Worm (Caenorhabditis elegans) whole organism, L1 larva: ENCODE results near the gene F10E9.10.

Experiments used
- C04F5.9 ChIP-seq: sonication (generic microtip); optimal IDR thresholded peaks from 2 replicates; lab custom pipeline; 2016; ENCODE audit warnings: missing genetic modification characterization, missing compliant biosample characterization
- C16A3.4 ChIP-seq: fragments of 150-350 bp; optimal IDR thresholded peaks from 2 replicates; lab custom pipeline; 2014; ENCODE audit warnings: missing biosample characterization, missing genetic modification characterization
- C34B4.2 ChIP-seq: sonication (generic microtip); optimal IDR thresholded peaks from 2 replicates; lab custom pipeline; 2017; ENCODE audit warnings: mild to moderate bottlenecking, missing genetic modification characterization, missing compliant biosample characterization
- F16B12.6 ChIP-seq: fragments of 150-350 bp; optimal IDR thresholded peaks from 2 replicates; lab custom pipeline; 2014; ENCODE audit warnings: missing biosample characterization, missing genetic modification characterization
- aha-1 ChIP-seq: fragments of 150-350 bp; optimal IDR thresholded peaks from 2 replicates; lab custom pipeline; 2014; ENCODE audit warnings: missing biosample characterization, missing genetic modification characterization
- alr-1 ChIP-seq: fragments of 200-800 bp; sonication (Bioruptor generic); optimal IDR thresholded peaks from 2 replicates; lab custom pipeline; 2018; ENCODE audit warnings: borderline replicate concordance, mild to moderate bottlenecking, missing genetic modification characterization, missing compliant biosample characterization
- aly-2 ChIP-seq: fragments of 150-350 bp; optimal IDR thresholded peaks from 2 replicates; lab custom pipeline; 2014; ENCODE audit warnings: missing biosample characterization, missing genetic modification characterization
- ama-1 ChIP-seq: fragments of 150-350 bp; optimal IDR thresholded peaks from 2 replicates; lab custom pipeline; 2014
- blmp-1 ChIP-seq: fragments of 150-350 bp; optimal IDR thresholded peaks from 2 replicates; lab custom pipeline; 2014; ENCODE audit warnings: missing biosample characterization, missing genetic modification characterization
- ceh-63 ChIP-seq: fragments of 200-800 bp; sonication (Bioruptor generic); optimal IDR thresholded peaks from 2 replicates; lab custom pipeline; 2018; ENCODE audit warnings: mild to moderate bottlenecking, missing genetic modification characterization, missing compliant biosample characterization
- ceh-8 ChIP-seq: fragments of 200-800 bp; sonication (Bioruptor generic); optimal IDR thresholded peaks from 2 replicates; lab custom pipeline; 2018; ENCODE audit warnings: mild to moderate bottlenecking, missing genetic modification characterization, moderate library complexity, missing compliant biosample characterization
- ceh-82 ChIP-seq, 3 experiments: fragments of 150-350 bp in 1 of 3; sonication (generic microtip) in 2 of 3; optimal IDR thresholded peaks; 2 replicates each; lab custom pipeline; 2014 to 2017; ENCODE audit warnings: missing biosample characterization in 3 of 3, missing genetic modification characterization in 3 of 3
- ceh-90 ChIP-seq: sonication (generic microtip); optimal IDR thresholded peaks from 2 replicates; lab custom pipeline; 2016; ENCODE audit warnings: missing genetic modification characterization, missing compliant biosample characterization
- ces-1 ChIP-seq: fragments of 150-350 bp; optimal IDR thresholded peaks from 2 replicates; lab custom pipeline; 2014; ENCODE audit warnings: missing biosample characterization, missing genetic modification reagents, missing genetic modification characterization
- dpl-1 ChIP-seq, 3 experiments: fragments of 150-350 bp in 2 of 3; sonication (generic microtip) in 1 of 3; optimal IDR thresholded peaks; 2 replicates each; lab custom pipeline; 2014 to 2017; ENCODE audit warnings: missing biosample characterization in 3 of 3, missing genetic modification characterization in 3 of 3, missing genetic modification reagents in 3 of 3
- efl-3 ChIP-seq: fragments of 200-800 bp; sonication (Bioruptor generic); optimal IDR thresholded peaks from 2 replicates; lab custom pipeline; 2018; ENCODE audit warnings: mild to moderate bottlenecking, missing genetic modification characterization, missing compliant biosample characterization
- egl-13 ChIP-seq: sonication (generic microtip); optimal IDR thresholded peaks from 2 replicates; lab custom pipeline; 2016; ENCODE audit warnings: missing genotype, missing genetic modification reagents, missing genetic modification characterization, missing compliant biosample characterization
- elt-2 ChIP-seq: sonication (generic microtip); optimal IDR thresholded peaks from 2 replicates; lab custom pipeline; 2016; ENCODE audit warnings: missing genetic modification characterization, mild to moderate bottlenecking, inconsistent platforms, missing compliant biosample characterization, missing genetic modification reagents
- elt-3 ChIP-seq, 6 experiments: fragments of 150-350 bp in 1 of 6; sonication (generic microtip); optimal IDR thresholded peaks; 2 replicates each; lab custom pipeline; 2017 to 2018; ENCODE audit warnings: missing biosample characterization in 6 of 6, missing genetic modification characterization in 6 of 6, inconsistent platforms in 1 of 6
- fkh-10 ChIP-seq: sonication (generic microtip); optimal IDR thresholded peaks from 2 replicates; lab custom pipeline; 2017; ENCODE audit warnings: missing biosample characterization, missing genetic modification reagents, missing genetic modification characterization
- fkh-8 ChIP-seq: sonication (generic microtip); optimal IDR thresholded peaks from 2 replicates; lab custom pipeline; 2016; ENCODE audit warnings: mild to moderate bottlenecking, missing genetic modification characterization, missing compliant biosample characterization
- grh-1 ChIP-seq: fragments of 200-800 bp; sonication (Bioruptor generic); IDR thresholded peaks from 2 replicates; pipeline ENCODE4 v1.3.6; 2022; ENCODE audit warnings: missing genetic modification reagents, missing genetic modification characterization, missing compliant biosample characterization
- hpl-2 ChIP-seq: fragments of 150-350 bp; optimal IDR thresholded peaks from 2 replicates; lab custom pipeline; 2014; ENCODE audit warnings: missing biosample characterization, missing genetic modification reagents, missing genetic modification characterization
- irx-1 ChIP-seq: sonication (generic microtip); optimal IDR thresholded peaks from 2 replicates; lab custom pipeline; 2016; ENCODE audit warnings: missing genetic modification characterization, missing compliant biosample characterization
- isw-1 ChIP-seq: fragments of 200-800 bp; sonication (Bioruptor generic); IDR thresholded peaks from 2 replicates; pipeline ENCODE4 v1.3.6; 2022; ENCODE audit warnings: missing genetic modification characterization, missing compliant biosample characterization
- lin-13 ChIP-seq: fragments of 150-350 bp; optimal IDR thresholded peaks from 2 replicates; lab custom pipeline; 2014; ENCODE audit warnings: missing biosample characterization, missing genetic modification reagents, missing genetic modification characterization
- lin-39 ChIP-seq: fragments of 150-350 bp; optimal IDR thresholded peaks from 2 replicates; lab custom pipeline; 2014; ENCODE audit warnings: missing biosample characterization, missing genetic modification reagents, missing genetic modification characterization
- lir-3 ChIP-seq: sonication (generic microtip); optimal IDR thresholded peaks from 2 replicates; lab custom pipeline; 2016; ENCODE audit warnings: mild to moderate bottlenecking, missing genetic modification characterization, moderate library complexity, missing compliant biosample characterization; ENCODE audit not compliant: poor library complexity
- nhr-11 ChIP-seq: fragments of 150-350 bp; optimal IDR thresholded peaks from 2 replicates; lab custom pipeline; 2014; ENCODE audit warnings: missing biosample characterization, missing genetic modification characterization
- nhr-12 ChIP-seq: sonication (generic microtip); optimal IDR thresholded peaks from 2 replicates; lab custom pipeline; 2017; ENCODE audit warnings: missing biosample characterization, missing genetic modification characterization
- nhr-19 ChIP-seq: fragments of 200-800 bp; sonication (Bioruptor generic); conservative IDR thresholded peaks from 2 replicates; pipeline ENCODE4 v1.3.6; 2022; ENCODE audit warnings: missing genetic modification characterization, missing compliant biosample characterization
- nhr-20 ChIP-seq: sonication (generic microtip); optimal IDR thresholded peaks from 2 replicates; lab custom pipeline; 2016; ENCODE audit warnings: mild to moderate bottlenecking, missing genetic modification characterization, missing compliant biosample characterization
- nhr-47 ChIP-seq: sonication (generic microtip); optimal IDR thresholded peaks from 2 replicates; lab custom pipeline; 2016; ENCODE audit warnings: mild to moderate bottlenecking, missing genetic modification characterization, moderate library complexity, missing compliant biosample characterization
- nhr-71 ChIP-seq: sonication (generic microtip); optimal IDR thresholded peaks from 2 replicates; lab custom pipeline; 2016; ENCODE audit warnings: mild to moderate bottlenecking, missing genetic modification characterization, moderate library complexity, missing compliant biosample characterization
- nhr-76 ChIP-seq: sonication (generic microtip); optimal IDR thresholded peaks from 2 replicates; lab custom pipeline; 2017; ENCODE audit warnings: missing biosample characterization, missing genetic modification characterization
- nhr-77 ChIP-seq: fragments of 150-350 bp; optimal IDR thresholded peaks from 2 replicates; lab custom pipeline; 2014; ENCODE audit warnings: missing biosample characterization, missing genetic modification characterization
- nhr-84 ChIP-seq: sonication (generic microtip); optimal IDR thresholded peaks from 2 replicates; lab custom pipeline; 2017; ENCODE audit warnings: missing biosample characterization, missing genetic modification characterization
- nhr-90 ChIP-seq: sonication (generic microtip); optimal IDR thresholded peaks from 2 replicates; lab custom pipeline; 2016; ENCODE audit warnings: mild to moderate bottlenecking, missing genetic modification characterization, missing compliant biosample characterization; ENCODE audit not compliant: poor library complexity
- pqm-1 ChIP-seq: sonication (generic microtip); optimal IDR thresholded peaks from 3 replicates; lab custom pipeline; 2017; ENCODE audit warnings: missing biosample characterization, missing genetic modification characterization
- snpc-4 ChIP-seq: fragments of 150-350 bp; optimal IDR thresholded peaks from 2 replicates; lab custom pipeline; 2014; ENCODE audit warnings: missing biosample characterization, missing genetic modification characterization
- snu-23 ChIP-seq: sonication (generic microtip); optimal IDR thresholded peaks from 2 replicates; lab custom pipeline; 2016; ENCODE audit warnings: missing genetic modification characterization, missing compliant biosample characterization
- sox-4 ChIP-seq: sonication (generic microtip); optimal IDR thresholded peaks from 2 replicates; lab custom pipeline; 2016; ENCODE audit warnings: missing genetic modification characterization, missing compliant biosample characterization
- sptf-1 ChIP-seq: fragments of 150-350 bp; optimal IDR thresholded peaks from 2 replicates; lab custom pipeline; 2014; ENCODE audit warnings: missing biosample characterization, missing genetic modification characterization
- sup-37 ChIP-seq: fragments of 200-800 bp; sonication (Bioruptor generic); optimal IDR thresholded peaks from 2 replicates; lab custom pipeline; 2018; ENCODE audit warnings: mild to moderate bottlenecking, missing genetic modification characterization, missing compliant biosample characterization
- unc-30 ChIP-seq: sonication (generic microtip); optimal IDR thresholded peaks from 2 replicates; lab custom pipeline; 2017; ENCODE audit warnings: missing biosample characterization, missing genetic modification characterization
- zag-1 ChIP-seq: fragments of 150-350 bp; optimal IDR thresholded peaks from 2 replicates; lab custom pipeline; 2014; ENCODE audit warnings: missing biosample characterization, missing genetic modification characterization
- ztf-11 ChIP-seq, 2 experiments: sonication (generic microtip); optimal IDR thresholded peaks; 2 replicates each; lab custom pipeline; 2016 to 2017; ENCODE audit warnings: missing genetic modification characterization in 2 of 2, missing biosample characterization in 1 of 2, missing compliant biosample characterization in 1 of 2
- ztf-4 ChIP-seq: fragments of 150-350 bp; optimal IDR thresholded peaks from 2 replicates; lab custom pipeline; 2014; ENCODE audit warnings: missing biosample characterization, missing genetic modification characterization

The F10E9.10 gene

ce11 chrIII:8307356-8307755 is 12.7 kb downstream of the F10E9.10 start, which contains the start of the genes F10E9.7 and F10E9.5 (continued):
- TF ChIP-seq sup-37 (GFP tag; lab: Kevin White, UChicago), result peak; percentile 46
- peak; percentile 95 for TF ChIP-seq C04F5.9 (tag; lab: Kevin White, UChicago)
- TF ChIP-seq nhr-11 (tag; lab: Kevin White, UChicago), result no peak
- TF ChIP-seq ztf-4 (tag; lab: Kevin White, UChicago), result peak; percentile 67
- TF ChIP-seq nhr-77, result no peak
- TF ChIP-seq ceh-82 (tag; optimal IDR thresholded peaks at IDR 0.05; lab: Kevin White, UChicago), result peak; percentile 86 to 92 (median 87)
- TF ChIP-seq irx-1 (tag; lab: Kevin White, UChicago), result peak; percentile 98
- TF ChIP-seq efl-3, result peak; percentile 93
- TF ChIP-seq ceh-90 (tag; lab: Kevin White, UChicago), result peak; percentile 96
- peak; percentile 66 for TF ChIP-seq F16B12.6
- TF ChIP-seq egl-13, result peak; percentile 96
- peak; percentile 79 for TF ChIP-seq ceh-63 (GFP tag; lab: Kevin White, UChicago)
- TF ChIP-seq nhr-12 (tag; lab: Kevin White, UChicago), result no peak

ce11 chrIII:8305816-8306215 is 14.3 kb downstream of the F10E9.10 start:
- TF ChIP-seq C04F5.9 (tag; lab: Kevin White, UChicago), result no peak
- TF ChIP-seq nhr-71 (tag; lab: Kevin White, UChicago), result no peak
- no peak for TF ChIP-seq ztf-4 (tag; lab: Kevin White, UChicago)
- no peak for TF ChIP-seq zag-1 (tag; lab: Kevin White, UChicago)
- no peak for TF ChIP-seq nhr-77
- no peak for TF ChIP-seq lir-3 (tag; lab: Kevin White, UChicago)
- no peak for TF ChIP-seq C34B4.2 (tag; lab: Kevin White, UChicago)
- no peak for TF ChIP-seq nhr-84 (tag; lab: Kevin White, UChicago)
- no peak for TF ChIP-seq aly-2 (tag; lab: Kevin White, UChicago)
- no peak for TF ChIP-seq lin-13
- TF ChIP-seq nhr-76 (tag; lab: Kevin White, UChicago), result no peak
- TF ChIP-seq nhr-20 (tag; lab: Kevin White, UChicago), result no peak
- no peak for TF ChIP-seq ztf-11 (tag; optimal IDR thresholded peaks at IDR 0.05; lab: Kevin White, UChicago)
- no peak for TF ChIP-seq elt-2 (tag; lab: Kevin White, UChicago)
- no peak for TF ChIP-seq blmp-1 (tag; lab: Kevin White, UChicago)
- no peak for TF ChIP-seq C16A3.4 (tag; lab: Kevin White, UChicago)
- TF ChIP-seq nhr-90 (tag; lab: Kevin White, UChicago), result no peak

- TF ChIP-seq isw-1 (GFP tag; lab: Robert Waterston, UW) (no peak), ces-1 (GFP tag; lab: Kevin White, UChicago) (no peak), pqm-1 (tag; lab: Kevin White, UChicago) (no peak), snpc-4 (tag; lab: Kevin White, UChicago) (no peak), nhr-90 (tag; lab: Kevin White, UChicago) (no peak), snu-23 (no peak), nhr-19 (GFP tag; lab: Robert Waterston, UW) (no peak), sptf-1 (tag; lab: Kevin White, UChicago) (no peak), fkh-8 (tag; lab: Kevin White, UChicago) (no peak), aha-1 (no peak), ztf-4 (tag; lab: Kevin White, UChicago) (no peak), nhr-12 (tag; lab: Kevin White, UChicago) (no peak), grh-1 (GFP tag; lab: Robert Waterston, UW) (no peak), F16B12.6 (no peak), sox-4 (tag; lab: Kevin White, UChicago) (no peak)
Measured at ce11 chrIII:8305304-8305703, 14.8 kb downstream of the F10E9.10 start.

ce11 chrIII:8303440-8303839 is 16.6 kb downstream of the F10E9.10 start:
- no peak for TF ChIP-seq ama-1 (lab: Kevin White, UChicago)
- no peak for TF ChIP-seq nhr-11 (tag; lab: Kevin White, UChicago)
- no peak for TF ChIP-seq grh-1 (GFP tag; lab: Robert Waterston, UW)
- TF ChIP-seq zag-1 (tag; lab: Kevin White, UChicago), result no peak
- TF ChIP-seq fkh-10 (GFP tag; lab: Kevin White, UChicago), result no peak
- no peak for TF ChIP-seq dpl-1 (GFP tag; optimal IDR thresholded peaks at IDR 0.05; lab: Kevin White, UChicago)
- no peak for TF ChIP-seq aha-1
- no peak for TF ChIP-seq elt-3 (tag; optimal IDR thresholded peaks at IDR 0.05; lab: Kevin White, UChicago)
- TF ChIP-seq ztf-11 (tag; optimal IDR thresholded peaks at IDR 0.05; lab: Kevin White, UChicago), result no peak
- TF ChIP-seq unc-30, result no peak
- no peak for TF ChIP-seq ceh-8
- no peak for TF ChIP-seq nhr-90 (tag; lab: Kevin White, UChicago)
- TF ChIP-seq alr-1 (tag; lab: Kevin White, UChicago), result no peak
- TF ChIP-seq hpl-2 (GFP tag; lab: Kevin White, UChicago), result no peak
- no peak for TF ChIP-seq lin-39 (tag; lab: Kevin White, UChicago)
- no peak for TF ChIP-seq aly-2 (tag; lab: Kevin White, UChicago)
- TF ChIP-seq nhr-47 (tag; lab: Kevin White, UChicago), result no peak
